Fruit fly (Drosophila melanogaster) whole organism, pupa: ENCODE data around the gene nmd.
A peak's percentile ranks its signal among the peaks of the same experiment; 100 is the strongest.

ENCODE experiments used
- CG10348 ChIP-seq: fragments of 200-800 bp; sonication (Bioruptor generic); IDR thresholded peaks from 2 replicates; pipeline ENCODE4 v1.3.6; 2022; ENCODE audit warnings: missing biosample characterization, missing genetic modification characterization
- CG12605 ChIP-seq: fragments of 200-800 bp; sonication (Bioruptor generic); IDR thresholded peaks from 2 replicates; pipeline ENCODE4 v1.3.6; 2022; ENCODE audit warnings: missing biosample characterization, missing genetic modification characterization
- CG13204 ChIP-seq: fragments of 200-800 bp; sonication (Bioruptor generic); optimal IDR thresholded peaks from 2 replicates; lab custom pipeline; 2018; ENCODE audit warnings: missing biosample characterization, mild to moderate bottlenecking, missing genetic modification characterization, moderate library complexity
- CG14655 ChIP-seq: fragments of 200-800 bp; sonication (Bioruptor generic); optimal IDR thresholded peaks from 3 replicates; lab custom pipeline; 2017; ENCODE audit warnings: mild to moderate bottlenecking, missing biosample characterization, missing genetic modification reagents, missing genetic modification characterization
- CG15710 ChIP-seq: fragments of 200-800 bp; sonication (Bioruptor generic); optimal IDR thresholded peaks from 2 replicates; lab custom pipeline; 2018; ENCODE audit warnings: missing biosample characterization, mild to moderate bottlenecking, missing genetic modification characterization, moderate library complexity
- CG17806 ChIP-seq: fragments of 200-800 bp; sonication (Bioruptor generic); optimal IDR thresholded peaks from 2 replicates; lab custom pipeline; 2018; ENCODE audit warnings: missing biosample characterization, mild to moderate bottlenecking, missing genetic modification characterization, moderate library complexity
- CG32121 ChIP-seq: fragments of 200-800 bp; sonication (Bioruptor generic); IDR thresholded peaks from 2 replicates; pipeline ENCODE4 v1.3.6; 2022; ENCODE audit warnings: missing biosample characterization, missing genetic modification characterization
- CG34367 ChIP-seq: fragments of 200-800 bp; sonication (Bioruptor generic); optimal IDR thresholded peaks from 2 replicates; lab custom pipeline; 2018; ENCODE audit warnings: missing biosample characterization, mild to moderate bottlenecking, missing genetic modification characterization
- CG4496 ChIP-seq: fragments of 200-800 bp; sonication (Bioruptor generic); IDR thresholded peaks from 3 replicates; pipeline ENCODE4 v1.3.6; 2022; ENCODE audit warnings: missing biosample characterization, missing genetic modification characterization
- CG8159 ChIP-seq: fragments of 200-800 bp; sonication (Bioruptor generic); optimal IDR thresholded peaks from 3 replicates; lab custom pipeline; 2018; ENCODE audit warnings: missing biosample characterization, mild to moderate bottlenecking, missing genetic modification characterization, moderate library complexity
- CG8301 ChIP-seq: fragments of 200-800 bp; sonication (Bioruptor generic); optimal IDR thresholded peaks from 2 replicates; lab custom pipeline; 2018; ENCODE audit warnings: missing biosample characterization, mild to moderate bottlenecking, missing genetic modification characterization
- CG9948 ChIP-seq: fragments of 200-800 bp; sonication (Bioruptor generic); optimal IDR thresholded peaks from 2 replicates; lab custom pipeline; 2018; ENCODE audit warnings: missing biosample characterization, mild to moderate bottlenecking, missing genetic modification characterization, moderate library complexity
- D1 ChIP-seq: fragments of 200-800 bp; sonication (Bioruptor generic); optimal IDR thresholded peaks from 2 replicates; lab custom pipeline; 2018; ENCODE audit warnings: missing biosample characterization, mild to moderate bottlenecking, missing genetic modification characterization, moderate library complexity
- EcR ChIP-seq: fragments of 200-800 bp; sonication (Bioruptor generic); optimal IDR thresholded peaks from 3 replicates; lab custom pipeline; 2019; ENCODE audit warnings: missing biosample characterization, missing genetic modification characterization, mild to moderate bottlenecking, moderate library complexity, missing genetic modification reagents
- Ets98B ChIP-seq: fragments of 200-800 bp; sonication (Bioruptor generic); IDR thresholded peaks from 2 replicates; pipeline ENCODE4 v1.3.6; 2022; ENCODE audit warnings: missing biosample characterization, missing genetic modification characterization
- Pif1A ChIP-seq: fragments of 200-800 bp; sonication (Bioruptor generic); optimal IDR thresholded peaks from 3 replicates; lab custom pipeline; 2016; ENCODE audit warnings: missing biosample characterization, missing genetic modification characterization
- Pif1B ChIP-seq: fragments of 200-800 bp; sonication (Bioruptor generic); optimal IDR thresholded peaks from 3 replicates; lab custom pipeline; 2016; ENCODE audit warnings: missing biosample characterization, missing genetic modification characterization
- Snoo ChIP-seq: fragments of 200-800 bp; sonication (Bioruptor generic); optimal IDR thresholded peaks from 3 replicates; lab custom pipeline; 2017; ENCODE audit warnings: missing biosample characterization, mild to moderate bottlenecking, missing genetic modification characterization, inconsistent platforms
- fd96Ca ChIP-seq: fragments of 200-800 bp; sonication (Bioruptor generic); IDR thresholded peaks from 3 replicates; pipeline ENCODE4 v1.3.6; 2022; ENCODE audit warnings: missing biosample characterization, missing genetic modification characterization
- gl ChIP-seq: fragments of 200-800 bp; sonication (Bioruptor generic); optimal IDR thresholded peaks from 2 replicates; lab custom pipeline; 2018; ENCODE audit warnings: missing biosample characterization, mild to moderate bottlenecking, missing genetic modification characterization
- rn ChIP-seq: fragments of 200-800 bp; sonication (Bioruptor generic); IDR thresholded peaks from 2 replicates; pipeline ENCODE4 v1.3.6; 2022; ENCODE audit warnings: missing biosample characterization, missing genetic modification characterization

nmd gene

dm6 chr2L:10303786-10304185 lies at the start of gene nmd:
TSS of gene nmd (minus strand) at chr2L:10303947.
- no peak for TF ChIP-seq Snoo (tag; lab: Kevin White, UChicago)
- no peak for TF ChIP-seq Pif1B (GFP tag; lab: Kevin White, UChicago)
- no peak for TF ChIP-seq CG8301 (tag; lab: Kevin White, UChicago)
- no peak for TF ChIP-seq CG4496 (GFP tag; lab: Robert Waterston, UW)
- no peak for TF ChIP-seq CG13204 (GFP tag; lab: Kevin White, UChicago)
- TF ChIP-seq CG12605 (GFP tag; lab: Robert Waterston, UW) = no peak
- no peak for TF ChIP-seq CG10348
- TF ChIP-seq CG8159 (tag; lab: Kevin White, UChicago) = no peak
- no peak for TF ChIP-seq CG17806 (tag; lab: Kevin White, UChicago)
- no peak for TF ChIP-seq gl (tag; lab: Kevin White, UChicago)
- no peak for TF ChIP-seq D1 (tag; lab: Kevin White, UChicago)
- TF ChIP-seq CG32121 (GFP tag; lab: Robert Waterston, UW) = no peak
- TF ChIP-seq rn (GFP tag; lab: Robert Waterston, UW) = no peak
- no peak for TF ChIP-seq CG15710 (tag; lab: Kevin White, UChicago)
- TF ChIP-seq Pif1A (GFP tag; lab: Kevin White, UChicago) = no peak
- no peak for TF ChIP-seq CG9948 (tag; lab: Kevin White, UChicago)
- no peak for TF ChIP-seq EcR
- TF ChIP-seq fd96Ca = no peak
- TF ChIP-seq CG14655 (GFP tag; lab: Kevin White, UChicago) = no peak

- TF ChIP-seq Pif1B (GFP tag; lab: Kevin White, UChicago) (no peak), gl (tag; lab: Kevin White, UChicago) (no peak), CG9948 (tag; lab: Kevin White, UChicago) (no peak), CG13204 (GFP tag; lab: Kevin White, UChicago) (no peak), CG34367 (tag; lab: Kevin White, UChicago) (no peak), CG15710 (tag; lab: Kevin White, UChicago) (no peak), Ets98B (GFP tag; lab: Robert Waterston, UW) (no peak), CG32121 (GFP tag; lab: Robert Waterston, UW) (no peak), CG12605 (GFP tag; lab: Robert Waterston, UW) (no peak), Pif1A (GFP tag; lab: Kevin White, UChicago) (no peak), CG8301 (tag; lab: Kevin White, UChicago) (no peak), fd96Ca (no peak), rn (GFP tag; lab: Robert Waterston, UW) (no peak)
- TF ChIP-seq, all 21 proteins: peak for 0
Measured at dm6 chr2L:10351130-10351529, 47.4 kb upstream of the nmd start.

- TF ChIP-seq gl (tag; lab: Kevin White, UChicago) = no peak
- TF ChIP-seq Snoo (tag; lab: Kevin White, UChicago) = no peak
- no peak for TF ChIP-seq Pif1B (GFP tag; lab: Kevin White, UChicago)
- TF ChIP-seq CG17806 (tag; lab: Kevin White, UChicago) = no peak
- TF ChIP-seq CG34367 (tag; lab: Kevin White, UChicago) = no peak
- TF ChIP-seq Ets98B (GFP tag; lab: Robert Waterston, UW) = no peak
- TF ChIP-seq CG32121 (GFP tag; lab: Robert Waterston, UW) = no peak
- TF ChIP-seq CG4496 (GFP tag; lab: Robert Waterston, UW) = no peak
- no peak for TF ChIP-seq CG10348
- no peak for TF ChIP-seq rn (GFP tag; lab: Robert Waterston, UW)
- no peak for TF ChIP-seq CG15710 (tag; lab: Kevin White, UChicago)
- no peak for TF ChIP-seq CG13204 (GFP tag; lab: Kevin White, UChicago)
- TF ChIP-seq CG9948 (tag; lab: Kevin White, UChicago) = no peak
- no peak for TF ChIP-seq Pif1A (GFP tag; lab: Kevin White, UChicago)
- no peak for TF ChIP-seq CG12605 (GFP tag; lab: Robert Waterston, UW)
- no peak for TF ChIP-seq fd96Ca
- no peak for TF ChIP-seq D1 (tag; lab: Kevin White, UChicago)
- TF ChIP-seq CG14655 (GFP tag; lab: Kevin White, UChicago) = no peak
- no peak for TF ChIP-seq EcR
Measured at dm6 chr2L:10344029-10344606, 40.4 kb upstream of the nmd start, which contains the start of gene Frmd5. TSS of gene Frmd5 (plus strand) at chr2L:10344442.

dm6 chr2L:10342471-10342870 lies 38.7 kb upstream of the nmd start, which contains the start of gene Sps2:
TSS of gene Sps2 (plus strand) at chr2L:10342594.
- TF ChIP-seq CG9948 (tag; lab: Kevin White, UChicago) (no peak), CG8159 (tag; lab: Kevin White, UChicago) (no peak), EcR (no peak), Snoo (tag; lab: Kevin White, UChicago) (no peak), CG10348 (no peak), gl (tag; lab: Kevin White, UChicago) (no peak), CG34367 (tag; lab: Kevin White, UChicago) (no peak), fd96Ca (no peak), Pif1B (GFP tag; lab: Kevin White, UChicago) (no peak)

dm6 chr2L:10341405-10341804 lies 37.7 kb upstream of the nmd start, which contains the start of gene CG31715:
TSS of gene CG31715 (plus strand) at chr2L:10341616.
- peak; percentile 6 for TF ChIP-seq CG15710 (tag; lab: Kevin White, UChicago)
- TF ChIP-seq Pif1A (GFP tag; lab: Kevin White, UChicago) = no peak
- TF ChIP-seq CG4496 (GFP tag; lab: Robert Waterston, UW) = no peak
- no peak for TF ChIP-seq CG34367 (tag; lab: Kevin White, UChicago)
- TF ChIP-seq Snoo (tag; lab: Kevin White, UChicago) = peak; percentile 13
- TF ChIP-seq D1 (tag; lab: Kevin White, UChicago) = no peak
- TF ChIP-seq CG9948 (tag; lab: Kevin White, UChicago) = peak; percentile 4
- no peak for TF ChIP-seq CG10348
- TF ChIP-seq CG32121 (GFP tag; lab: Robert Waterston, UW) = no peak
- TF ChIP-seq CG17806 (tag; lab: Kevin White, UChicago) = peak; percentile 7
- TF ChIP-seq, all 21 proteins: peak for 4
